Worm (Caenorhabditis elegans) whole organism, midembryonic: ENCODE data around the gene memi-1.

Experiments
- T22C8.4 ChIP-seq: fragments of 200-800 bp; sonication (Bioruptor generic); IDR thresholded peaks from 2 replicates; pipeline ENCODE4 v1.3.6; 2022; ENCODE audit warnings: missing genetic modification characterization, missing compliant biosample characterization
- flt-1 ChIP-seq: fragments of 200-800 bp; sonication (Bioruptor generic); IDR thresholded peaks from 2 replicates; pipeline ENCODE4 v1.3.6; 2022; ENCODE audit warnings: missing genetic modification characterization, missing compliant biosample characterization
- klf-2 ChIP-seq: fragments of 200-800 bp; sonication (Bioruptor generic); conservative IDR thresholded peaks from 2 replicates; pipeline ENCODE4 v1.3.6; 2022; ENCODE audit warnings: missing genetic modification reagents, missing genetic modification characterization, missing compliant biosample characterization
- med-1 ChIP-seq: sonication (generic microtip); optimal IDR thresholded peaks from 2 replicates; lab custom pipeline; 2017; ENCODE audit warnings: missing genetic modification characterization, mild to moderate bottlenecking, missing compliant biosample characterization, antibody characterized with exemption, missing genetic modification reagents; ENCODE audit not compliant: insufficient read depth
- ref-1 ChIP-seq: fragments of 200-800 bp; sonication (Bioruptor generic); conservative IDR thresholded peaks from 2 replicates; pipeline ENCODE4 v1.3.6; 2022; ENCODE audit warnings: missing genetic modification reagents, missing genetic modification characterization, missing compliant biosample characterization
- tab-1 ChIP-seq: fragments of 200-800 bp; sonication (Bioruptor generic); IDR thresholded peaks from 2 replicates; pipeline ENCODE4 v1.3.6; 2022; ENCODE audit warnings: missing genetic modification characterization, missing compliant biosample characterization
- ztf-23 ChIP-seq: fragments of 200-800 bp; sonication (Bioruptor generic); IDR thresholded peaks from 2 replicates; pipeline ENCODE4 v1.3.6; 2022; ENCODE audit warnings: missing genetic modification reagents, missing genetic modification characterization, missing compliant biosample characterization

ce11 chrIV:4771792-4772191, 11.6 kb upstream of the memi-1 start, which contains the start of gene R11E3.2:
- TF ChIP-seq T22C8.4 (GFP tag; lab: Robert Waterston, UW) (no peak), ref-1 (GFP tag; lab: Robert Waterston, UW) (no peak), flt-1 (no peak), klf-2 (GFP tag; lab: Robert Waterston, UW) (no peak), med-1 (no peak), ztf-23 (GFP tag; lab: Robert Waterston, UW) (no peak), tab-1 (no peak)
